Fruit fly (Drosophila melanogaster) whole organism, embryonic: ENCODE measurements around the gene al.
A peak's percentile ranks its signal among the peaks of the same experiment; 100 is the strongest.

Experiments used
- Atf-2 ChIP-seq: fragments of 200-800 bp; sonication (Bioruptor generic); optimal IDR thresholded peaks from 2 replicates; lab custom pipeline; 2016; ENCODE audit warnings: missing biosample characterization, missing genetic modification characterization
- Awh ChIP-seq: fragments of 200-800 bp; sonication (Bioruptor generic); IDR thresholded peaks from 2 replicates; pipeline ENCODE4, ENCODE4 v1.3.6; 2022; ENCODE audit warnings: missing biosample characterization, missing genetic modification characterization
- B-H2 ChIP-seq: fragments of 200-800 bp; sonication (Bioruptor generic); optimal IDR thresholded peaks from 2 replicates; lab custom pipeline; 2018; ENCODE audit warnings: missing biosample characterization, mild to moderate bottlenecking, missing genetic modification characterization
- BEAF-32 ChIP-seq: fragments of 200-800 bp; sonication (Bioruptor generic); optimal IDR thresholded peaks from 3 replicates; lab custom pipeline; 2017; ENCODE audit warnings: missing biosample characterization, missing genetic modification characterization, mild to moderate bottlenecking, moderate library complexity, missing genetic modification reagents
- CG13624 ChIP-seq: fragments of 200-800 bp; sonication (Bioruptor generic); optimal IDR thresholded peaks from 2 replicates; lab custom pipeline; 2016; ENCODE audit warnings: missing biosample characterization, missing genetic modification characterization
- CG14860 ChIP-seq: fragments of 200-800 bp; sonication (Bioruptor generic); IDR thresholded peaks from 3 replicates; pipeline ENCODE4 v1.3.6; 2022; ENCODE audit warnings: missing biosample characterization, missing genetic modification characterization; ENCODE audit not compliant: partially characterized antibody
- CG15601 ChIP-seq: fragments of 200-800 bp; sonication (Bioruptor generic); optimal IDR thresholded peaks from 3 replicates; lab custom pipeline; 2019; ENCODE audit warnings: missing biosample characterization, mild to moderate bottlenecking, missing genetic modification characterization, moderate library complexity
- CG1602 ChIP-seq: fragments of 200-800 bp; sonication (Bioruptor generic); optimal IDR thresholded peaks from 3 replicates; lab custom pipeline; 2016; ENCODE audit warnings: missing biosample characterization, missing genetic modification characterization
- CG1792 ChIP-seq: fragments of 200-800 bp; sonication (Bioruptor generic); optimal IDR thresholded peaks from 2 replicates; lab custom pipeline; 2016; ENCODE audit warnings: missing biosample characterization, missing genetic modification characterization
- CG33213 ChIP-seq: fragments of 200-800 bp; sonication (Bioruptor generic); optimal IDR thresholded peaks from 3 replicates; lab custom pipeline; 2016; ENCODE audit warnings: missing biosample characterization, missing genetic modification characterization
- CG4424 ChIP-seq: fragments of 200-800 bp; sonication (Bioruptor generic); optimal IDR thresholded peaks from 3 replicates; lab custom pipeline; 2016; ENCODE audit warnings: missing biosample characterization, missing genetic modification characterization
- CG4820 ChIP-seq: fragments of 200-800 bp; sonication (Bioruptor generic); optimal IDR thresholded peaks from 3 replicates; lab custom pipeline; 2016; ENCODE audit warnings: missing biosample characterization, missing genetic modification characterization
- Camta ChIP-seq: fragments of 200-800 bp; sonication (Bioruptor generic); optimal IDR thresholded peaks from 2 replicates; lab custom pipeline; 2016; ENCODE audit warnings: missing biosample characterization, missing genetic modification characterization
- Dek ChIP-seq: fragments of 200-800 bp; sonication (Bioruptor generic); optimal IDR thresholded peaks from 3 replicates; lab custom pipeline; 2019; ENCODE audit warnings: missing biosample characterization, mild to moderate bottlenecking, missing genetic modification characterization, moderate library complexity
- Dp ChIP-seq: fragments of 200-800 bp; sonication (Bioruptor generic); optimal IDR thresholded peaks from 2 replicates; lab custom pipeline; 2018; ENCODE audit warnings: missing biosample characterization, mild to moderate bottlenecking, missing genetic modification characterization, moderate library complexity
- Dref ChIP-seq: fragments of 200-800 bp; sonication (Bioruptor generic); IDR thresholded peaks from 2 replicates; pipeline ENCODE4 v1.3.6; 2022; ENCODE audit warnings: missing biosample characterization, missing genetic modification characterization
- E2f2 ChIP-seq: fragments of 200-800 bp; sonication (Bioruptor generic); IDR thresholded peaks from 2 replicates; pipeline ENCODE4 v1.3.6; 2022; ENCODE audit warnings: missing biosample characterization, missing genetic modification characterization
- Hr51 ChIP-seq, 2 experiments: fragments of 200-800 bp; sonication (Bioruptor generic); optimal IDR thresholded peaks; 2 replicates in 1 of 2; 3 replicates in 1 of 2; lab custom pipeline; 2016 to 2018; ENCODE audit warnings: missing biosample characterization in 2 of 2, missing genetic modification characterization in 2 of 2, mild to moderate bottlenecking in 1 of 2, moderate library complexity in 1 of 2
- Jarid2 ChIP-seq: fragments of 200-800 bp; sonication (Bioruptor generic); optimal IDR thresholded peaks from 3 replicates; lab custom pipeline; 2017; ENCODE audit warnings: mild to moderate bottlenecking, missing biosample characterization, missing genetic modification reagents, missing genetic modification characterization
- Kr ChIP-seq: fragments of 200-800 bp; sonication (Bioruptor generic); optimal IDR thresholded peaks from 2 replicates; lab custom pipeline; 2017; ENCODE audit warnings: missing biosample characterization, mild to moderate bottlenecking, missing genetic modification characterization
- MESR4 ChIP-seq: fragments of 200-800 bp; sonication (Bioruptor generic); optimal IDR thresholded peaks from 2 replicates; lab custom pipeline; 2018; ENCODE audit warnings: missing biosample characterization, mild to moderate bottlenecking, missing genetic modification characterization, moderate library complexity
- MTF-1 ChIP-seq: fragments of 200-800 bp; sonication (Bioruptor generic); optimal IDR thresholded peaks from 2 replicates; lab custom pipeline; 2018; ENCODE audit warnings: missing biosample characterization, mild to moderate bottlenecking, missing genetic modification characterization, borderline replicate concordance
- NC2β ChIP-seq: fragments of 200-800 bp; sonication (Bioruptor generic); optimal IDR thresholded peaks from 2 replicates; lab custom pipeline; 2016; ENCODE audit warnings: missing biosample characterization, missing genetic modification characterization
- Spps ChIP-seq: fragments of 200-800 bp; sonication (Bioruptor generic); optimal IDR thresholded peaks from 2 replicates; lab custom pipeline; 2018; ENCODE audit warnings: missing biosample characterization, mild to moderate bottlenecking, missing genetic modification characterization
- Sry-β ChIP-seq: fragments of 200-800 bp; sonication (Bioruptor generic); optimal IDR thresholded peaks from 2 replicates; lab custom pipeline; 2018; ENCODE audit warnings: missing biosample characterization, mild to moderate bottlenecking, missing genetic modification characterization, moderate library complexity
- TFAM ChIP-seq: fragments of 200-800 bp; sonication (Bioruptor generic); optimal IDR thresholded peaks from 2 replicates; lab custom pipeline; 2017; ENCODE audit warnings: missing biosample characterization, missing genetic modification characterization, inconsistent platforms
- Usf ChIP-seq: fragments of 200-800 bp; sonication (Bioruptor generic); optimal IDR thresholded peaks from 2 replicates; lab custom pipeline; 2017; ENCODE audit warnings: missing genotype, missing biosample characterization, missing genetic modification characterization
- Vsx1 ChIP-seq: fragments of 200-800 bp; sonication (Bioruptor generic); optimal IDR thresholded peaks from 2 replicates; lab custom pipeline; 2017; ENCODE audit warnings: missing biosample characterization, mild to moderate bottlenecking, missing genetic modification characterization, missing genetic modification reagents
- Xrp1 ChIP-seq: fragments of 200-800 bp; sonication (Bioruptor generic); IDR thresholded peaks from 2 replicates; pipeline ENCODE4 v1.3.6; 2022; ENCODE audit warnings: missing biosample characterization, missing genetic modification characterization
- amos ChIP-seq: fragments of 200-800 bp; sonication (Bioruptor generic); IDR thresholded peaks from 2 replicates; pipeline ENCODE4 v1.3.6; 2022; ENCODE audit warnings: missing biosample characterization, missing genetic modification characterization; ENCODE audit not compliant: partially characterized antibody
- bowl ChIP-seq: fragments of 200-800 bp; sonication (Bioruptor generic); IDR thresholded peaks from 2 replicates; pipeline ENCODE4 v1.3.6; 2022; ENCODE audit warnings: missing biosample characterization, missing genetic modification characterization
- esg ChIP-seq: fragments of 200-800 bp; sonication (Bioruptor generic); conservative IDR thresholded peaks from 2 replicates; pipeline ENCODE4 v1.3.6; 2022; ENCODE audit warnings: missing biosample characterization, missing genetic modification characterization
- ewg ChIP-seq: fragments of 200-800 bp; sonication (Bioruptor generic); optimal IDR thresholded peaks from 3 replicates; lab custom pipeline; 2017; ENCODE audit warnings: mild to moderate bottlenecking, missing biosample characterization, missing genetic modification reagents, missing genetic modification characterization
- fd102C ChIP-seq: fragments of 200-800 bp; sonication (Bioruptor generic); optimal IDR thresholded peaks from 2 replicates; lab custom pipeline; 2018; ENCODE audit warnings: missing biosample characterization, mild to moderate bottlenecking, missing genetic modification characterization, moderate library complexity
- ham ChIP-seq: fragments of 200-800 bp; sonication (Bioruptor generic); IDR thresholded peaks from 2 replicates; pipeline ENCODE4 v1.3.6; 2022; ENCODE audit warnings: missing biosample characterization, missing genetic modification characterization
- jigr1 ChIP-seq: fragments of 200-800 bp; sonication (Bioruptor generic); IDR thresholded peaks from 3 replicates; pipeline ENCODE4 v1.3.6; 2022; ENCODE audit warnings: missing biosample characterization, missing genetic modification characterization
- jumu ChIP-seq: fragments of 200-800 bp; sonication (Bioruptor generic); optimal IDR thresholded peaks from 3 replicates; lab custom pipeline; 2016; ENCODE audit warnings: missing biosample characterization, missing genetic modification characterization
- lov ChIP-seq, 2 experiments: fragments of 200-800 bp in 1 of 2; fragments of >200 bp in 1 of 2; sonication (Bioruptor generic) in 1 of 2; IDR thresholded peaks in 1 of 2; optimal IDR thresholded peaks in 1 of 2; 2 replicates in 1 of 2; 3 replicates in 1 of 2; pipeline versions ENCODE4 v1.3.6 to Lab custom; 2017 to 2022; ENCODE audit warnings: missing biosample characterization in 1 of 2, missing genetic modification characterization in 1 of 2
- luna ChIP-seq: fragments of 200-800 bp; sonication (Bioruptor generic); optimal IDR thresholded peaks from 2 replicates; lab custom pipeline; 2016; ENCODE audit warnings: missing biosample characterization, missing genetic modification characterization
- maf-S ChIP-seq: fragments of 200-800 bp; sonication (Bioruptor generic); optimal IDR thresholded peaks from 2 replicates; lab custom pipeline; 2016; ENCODE audit warnings: missing biosample characterization, missing genetic modification characterization
- nom ChIP-seq: fragments of 200-800 bp; sonication (Bioruptor generic); optimal IDR thresholded peaks from 2 replicates; lab custom pipeline; 2017; ENCODE audit warnings: missing biosample characterization, missing genetic modification characterization, mild to moderate bottlenecking, moderate library complexity, missing genetic modification reagents
- pb ChIP-seq: fragments of 200-800 bp; sonication (Bioruptor generic); optimal IDR thresholded peaks from 3 replicates; lab custom pipeline; 2016; ENCODE audit warnings: missing biosample characterization, missing genetic modification characterization
- sd ChIP-seq: fragments of 200-800 bp; sonication (Bioruptor generic); optimal IDR thresholded peaks from 3 replicates; lab custom pipeline; 2018; ENCODE audit warnings: missing biosample characterization, mild to moderate bottlenecking, missing genetic modification characterization, moderate library complexity
- sens-2 ChIP-seq: fragments of 200-800 bp; sonication (Bioruptor generic); IDR thresholded peaks from 2 replicates; pipeline ENCODE4 v1.3.6; 2022; ENCODE audit warnings: missing biosample characterization, missing genetic modification characterization
- slp2 ChIP-seq: fragments of 200-800 bp; sonication (Bioruptor generic); optimal IDR thresholded peaks from 2 replicates; lab custom pipeline; 2016; ENCODE audit warnings: missing biosample characterization, missing genetic modification characterization
- sqz ChIP-seq: fragments of 200-800 bp; sonication (Bioruptor generic); optimal IDR thresholded peaks from 3 replicates; lab custom pipeline; 2018; ENCODE audit warnings: missing biosample characterization, mild to moderate bottlenecking, missing genetic modification characterization
- tgo ChIP-seq: fragments of 200-800 bp; sonication (Bioruptor generic); IDR thresholded peaks from 3 replicates; pipeline ENCODE4 v1.3.6; 2022; ENCODE audit warnings: missing biosample characterization, missing genetic modification characterization
- wor ChIP-seq: fragments of 200-800 bp; sonication (Bioruptor generic); IDR thresholded peaks from 2 replicates; pipeline ENCODE4 v1.3.6; 2022; ENCODE audit warnings: missing biosample characterization, missing genetic modification characterization

al gene

DNA sequence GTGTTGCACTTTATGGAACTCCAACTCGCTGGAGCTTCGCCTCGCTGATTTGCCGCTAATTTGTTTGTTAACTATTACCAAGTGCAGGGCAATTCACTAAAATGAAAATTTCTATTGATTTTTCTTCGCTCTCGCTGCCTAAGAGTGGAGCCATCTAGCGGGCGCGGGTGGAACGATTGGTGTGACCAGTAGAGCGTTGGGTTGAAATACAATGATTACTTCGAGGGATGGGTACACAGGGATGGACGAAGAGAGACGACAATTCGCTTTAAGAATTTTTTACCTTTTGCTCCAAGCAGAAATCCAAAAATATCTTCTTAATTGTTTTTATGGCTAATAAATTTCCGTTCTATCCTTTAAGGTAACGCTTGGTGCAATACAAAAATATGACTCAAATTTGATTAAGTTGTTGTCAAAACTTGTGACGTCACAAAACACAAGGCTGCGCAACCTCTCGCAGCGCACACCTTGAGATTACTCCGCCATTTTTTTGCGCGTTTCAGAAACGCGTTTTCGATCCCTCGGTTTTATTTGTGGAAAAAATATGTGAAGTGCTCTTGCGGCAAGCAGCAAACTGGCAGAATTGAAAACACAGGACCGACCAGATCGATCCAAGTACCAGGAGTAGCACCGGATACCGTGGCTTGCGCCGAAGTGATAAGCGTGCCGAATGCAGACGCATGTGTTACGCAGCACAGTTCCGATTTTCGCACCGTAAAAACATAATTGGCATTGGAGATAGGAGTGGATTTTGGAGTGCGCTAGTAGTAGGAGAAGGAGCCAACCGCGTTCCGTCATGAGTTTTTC, 36.9 kb downstream of the al start, which contains the start of the genes AP-2alpha and ebi (continued):
- no peak for TF ChIP-seq bowl
- peak; percentile 89 for TF ChIP-seq CG33213 (GFP tag; lab: Kevin White, UChicago)
- TF ChIP-seq Jarid2 (GFP tag; lab: Kevin White, UChicago) = peak; percentile 51
- peak; percentile 35; the same call in 1 of the 2 replicates for TF ChIP-seq Dref (GFP tag; lab: Robert Waterston, UW)
- no peak for TF ChIP-seq CG14860 (GFP tag; lab: Robert Waterston, UW)
- peak; percentile 48 for TF ChIP-seq Sry-β
- peak; percentile 95 for TF ChIP-seq jumu (GFP tag; lab: Kevin White, UChicago)
- peak; percentile 77 for TF ChIP-seq Usf (GFP tag; lab: Kevin White, UChicago)
- TF ChIP-seq CG15601 (tag; lab: Kevin White, UChicago) = peak; percentile 78
- peak; percentile 93 for TF ChIP-seq maf-S
- TF ChIP-seq jigr1 = peak; percentile 84; the same call in 2 of the 3 replicates
- peak; percentile 89 for TF ChIP-seq ewg (GFP tag; lab: Kevin White, UChicago)
- peak; percentile 85 for TF ChIP-seq Camta
- TF ChIP-seq esg (GFP tag; lab: Robert Waterston, UW) = peak; percentile 92
- peak; percentile 55 for TF ChIP-seq nom (GFP tag; lab: Kevin White, UChicago)
- TF ChIP-seq sd (tag; lab: Kevin White, UChicago) = peak; percentile 53
- TF ChIP-seq Spps = peak; percentile 57
- TF ChIP-seq slp2 (GFP tag; lab: Kevin White, UChicago) = peak; percentile 91
- TF ChIP-seq sqz (GFP tag; lab: Kevin White, UChicago) = peak; percentile 22
- peak; percentile 40 for TF ChIP-seq Dp (GFP tag; lab: Kevin White, UChicago)
- TF ChIP-seq sens-2 (GFP tag; lab: Robert Waterston, UW) = 0 out of 2 replicates have a peak, but pooled peaks have one; percentile 50
- peak; percentile 89 for TF ChIP-seq pb (GFP tag; lab: Kevin White, UChicago)
- TF ChIP-seq fd102C (GFP tag; lab: Kevin White, UChicago) = no peak
- TF ChIP-seq E2f2 = peak; percentile 71
- peak; percentile 81 for TF ChIP-seq ham (GFP tag; lab: Robert Waterston, UW)
- TF ChIP-seq MESR4 (GFP tag; lab: Kevin White, UChicago) = peak; percentile 75
- peak; percentile 83 for TF ChIP-seq Dek
- TF ChIP-seq wor (GFP tag; lab: Robert Waterston, UW) = peak; percentile 81
- TF ChIP-seq Hr51 (GFP tag; optimal IDR thresholded peaks at IDR 0.05; lab: Kevin White, UChicago) = peak; percentile 74 to 90
- peak; percentile 94 for TF ChIP-seq Atf-2 (GFP tag; lab: Kevin White, UChicago)
- peak; percentile 67 for TF ChIP-seq luna (GFP tag; lab: Kevin White, UChicago)
- peak; percentile 29 for TF ChIP-seq Kr (GFP tag; lab: Kevin White, UChicago)
- no peak for TF ChIP-seq TFAM (GFP tag; lab: Kevin White, UChicago)
- peak; percentile 58 for TF ChIP-seq MTF-1 (GFP tag; lab: Kevin White, UChicago)
- peak; percentile 88 for TF ChIP-seq CG1602
- TF ChIP-seq lov (optimal IDR thresholded peaks at IDR 0.05; lab: Kevin White, UChicago) = no peak
- no peak for TF ChIP-seq lov (GFP tag; IDR thresholded peaks at IDR 0.05; lab: Robert Waterston, UW)
- peak; percentile 95 for TF ChIP-seq NC2β (GFP tag; lab: Kevin White, UChicago)
- TF ChIP-seq CG13624 (GFP tag; lab: Kevin White, UChicago) = peak; percentile 94
- peak; percentile 83 for TF ChIP-seq B-H2 (GFP tag; lab: Kevin White, UChicago)
- peak; percentile 32; the same call in 1 of the 2 replicates for TF ChIP-seq amos (GFP tag; lab: Robert Waterston, UW)
- no peak for TF ChIP-seq Vsx1 (GFP tag; lab: Kevin White, UChicago)
- TF ChIP-seq Awh (GFP tag; lab: Robert Waterston, UW) = no peak
- peak; percentile 59 for TF ChIP-seq BEAF-32 (GFP tag; lab: Kevin White, UChicago)
- TF ChIP-seq CG4820 (GFP tag; lab: Kevin White, UChicago) = peak; percentile 86
- peak; percentile 85 for TF ChIP-seq CG1792 (GFP tag; lab: Kevin White, UChicago)
- TF ChIP-seq Xrp1 (GFP tag; lab: Robert Waterston, UW) = peak; percentile 84
- TF ChIP-seq tgo (GFP tag; lab: Robert Waterston, UW) = peak; percentile 89
- peak; percentile 92 for TF ChIP-seq CG4424 (GFP tag; lab: Kevin White, UChicago)
